Fruit fly (Drosophila melanogaster) whole organism, adult: ENCODE measurements around the gene CG14100.

Source experiments
- CG1620 ChIP-seq: fragments of 200-800 bp; sonication (Bioruptor generic); optimal IDR thresholded peaks from 2 replicates; lab custom pipeline; 2016; ENCODE audit warnings: missing biosample characterization, missing genetic modification characterization
- CG33017 ChIP-seq: fragments of 200-800 bp; sonication (Bioruptor generic); optimal IDR thresholded peaks from 2 replicates; lab custom pipeline; 2018; ENCODE audit warnings: missing biosample characterization, mild to moderate bottlenecking, missing genetic modification characterization, moderate library complexity
- CG5204 ChIP-seq: fragments of 200-800 bp; sonication (Bioruptor generic); optimal IDR thresholded peaks from 2 replicates; lab custom pipeline; 2016; ENCODE audit warnings: missing biosample characterization, missing genetic modification characterization

DNA sequence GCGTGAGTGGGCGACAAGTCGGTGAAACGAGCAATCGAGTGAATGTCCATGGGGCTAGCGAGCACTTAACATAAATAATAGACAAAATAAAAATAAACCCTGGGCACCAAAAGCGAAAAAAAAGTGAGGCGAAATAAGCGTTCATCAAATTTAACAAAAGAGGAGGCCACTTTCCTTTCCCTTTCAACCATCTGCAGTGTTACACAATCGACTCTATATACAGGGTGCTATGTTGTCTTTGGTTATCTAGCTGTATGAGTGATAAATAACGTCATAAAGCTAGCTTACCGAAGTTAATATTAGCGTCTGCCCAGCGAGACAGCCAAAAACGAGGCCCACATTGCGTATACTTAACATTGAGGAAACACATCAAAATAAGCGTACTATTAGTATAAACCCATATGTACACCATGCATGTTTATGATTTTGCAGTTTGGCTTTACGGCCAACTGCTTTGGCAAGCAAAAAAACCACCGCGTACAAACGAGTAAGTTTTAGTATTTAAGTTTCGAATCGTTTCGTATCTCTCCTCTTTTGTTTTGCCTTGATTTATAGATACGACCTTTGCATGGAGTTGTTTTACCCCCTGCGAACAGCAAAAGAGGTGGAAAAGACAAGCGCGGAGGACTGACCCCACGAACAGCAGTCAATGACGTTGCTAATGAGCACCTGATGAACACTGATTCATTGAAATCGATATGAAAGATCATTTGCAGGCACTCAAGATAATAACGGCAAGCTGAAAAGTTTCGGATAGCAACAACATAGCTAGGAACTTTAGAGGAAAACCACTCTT lies 25.2 kb downstream of the CG14100 start:
- TF ChIP-seq CG1620 (GFP tag; lab: Kevin White, UChicago) (no peak), CG33017 (tag; lab: Kevin White, UChicago) (no peak), CG5204 (no peak)
